Fruit fly (Drosophila melanogaster) S2 (cell line): ENCODE data around the gene CG3808.

Source experiments
- CG8478 ChIP-seq: fragments of >200 bp; optimal IDR thresholded peaks from 2 replicates; lab custom pipeline; 2018
- CTCF ChIP-seq, 2 experiments: fragments of >200 bp; optimal IDR thresholded peaks; 2 replicates each; lab custom pipeline; 2018

DNA sequence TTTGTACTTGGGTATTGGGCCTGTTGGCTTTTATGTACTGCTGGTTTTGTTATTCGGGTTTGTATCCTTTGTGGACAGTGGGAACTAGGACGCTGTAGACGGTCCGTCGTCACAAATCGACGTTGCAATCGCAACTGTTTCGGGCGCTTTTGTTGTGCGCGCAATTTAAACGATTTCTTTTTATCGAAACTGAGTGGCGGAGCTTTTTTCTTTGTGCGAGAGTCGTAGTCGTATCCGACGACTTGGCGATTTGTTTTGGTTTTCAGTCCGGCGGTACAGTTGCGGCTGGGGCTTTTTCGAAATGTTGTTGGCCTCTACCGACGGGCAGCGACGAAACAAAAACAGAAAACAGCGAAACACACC lies 4.8 kb downstream of the CG3808 start:
- TF ChIP-seq CG8478, result no peak
- TF ChIP-seq CTCF (optimal IDR thresholded peaks at IDR 0.05; lab: Kevin White, UChicago), result no peak
